Fruit fly (Drosophila melanogaster): Measurements from ENCODE around the gene Nipsnap.

Gene Nipsnap

DNA sequence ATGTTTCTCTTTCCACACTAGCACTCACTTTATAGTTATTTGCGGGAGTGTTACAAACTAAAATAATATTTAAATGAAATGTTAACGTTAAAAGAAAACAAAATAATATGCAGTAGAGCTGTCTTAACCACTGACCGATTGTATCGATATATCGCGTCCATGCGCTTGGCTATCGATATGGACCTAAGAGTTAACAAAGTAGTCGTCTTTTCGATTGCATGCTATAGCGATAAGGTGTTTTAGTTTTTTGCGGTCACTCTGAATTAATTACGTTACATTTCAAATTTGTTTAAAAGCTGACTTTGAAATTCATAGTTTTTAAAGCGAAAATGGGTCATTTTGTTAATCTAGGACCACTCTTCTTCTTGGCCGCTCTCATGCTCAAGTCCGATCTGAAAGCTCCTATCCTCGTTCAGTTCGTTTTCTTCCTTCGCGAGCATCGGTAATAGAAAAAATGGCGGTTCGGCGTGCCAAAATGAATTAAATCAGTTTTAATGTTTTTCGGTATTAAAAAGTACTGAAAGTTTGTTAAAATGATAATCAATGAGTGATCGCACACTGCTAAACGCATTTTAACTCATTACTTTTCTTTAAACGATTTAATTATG lies at the start of gene Nipsnap:
Gene Nipsnap (minus strand): TSS at position 194 of the 608 bp plus-strand sequence.
- no peak for TF ChIP-seq CG17801 (GFP tag; optimal IDR thresholded peaks at IDR 0.05; ENCODE audit: partially characterized antibody)

DNA sequence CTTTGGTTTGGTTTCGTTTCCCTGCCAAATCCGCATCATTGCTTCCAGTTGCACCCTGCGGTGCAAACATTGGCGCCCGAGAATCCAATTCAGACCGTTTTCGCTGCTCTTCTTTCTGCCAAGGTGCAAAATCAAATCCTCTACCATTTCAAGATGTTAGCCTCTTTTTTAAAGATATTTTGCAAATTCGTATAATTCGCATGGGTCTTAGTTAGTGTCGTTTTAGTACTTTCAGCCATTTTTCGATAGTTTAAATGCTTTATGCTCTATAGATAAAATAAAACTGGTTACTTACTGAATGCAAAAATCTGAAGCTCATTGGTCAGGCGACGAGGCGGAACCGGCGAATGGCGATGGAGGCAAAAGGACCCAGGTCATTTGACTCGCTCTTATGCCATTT lies 38.3 kb upstream of the Nipsnap start:
- no peak for TF ChIP-seq CG17801 (GFP tag; optimal IDR thresholded peaks at IDR 0.05; ENCODE audit: partially characterized antibody)

DNA sequence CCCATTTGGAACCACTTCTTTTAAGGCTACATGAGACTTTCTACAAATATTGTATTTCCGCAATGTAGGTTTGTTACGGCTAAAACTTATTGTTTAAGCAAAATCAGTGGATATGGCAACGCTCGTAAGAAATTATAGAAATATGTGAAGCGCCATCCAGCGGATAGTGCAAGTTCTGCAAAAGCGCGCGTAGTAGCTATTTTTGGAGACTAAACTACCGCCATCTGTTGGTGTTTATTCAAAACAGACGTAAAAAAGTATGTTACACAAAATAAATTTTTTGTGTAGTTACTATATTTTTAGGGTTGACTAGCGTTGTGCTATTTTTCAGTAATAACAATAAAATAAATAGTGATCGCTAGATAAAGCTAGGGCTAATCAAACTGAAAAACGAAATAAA lies 32.3 kb upstream of the Nipsnap start:
- no peak for TF ChIP-seq CG17801 (GFP tag; optimal IDR thresholded peaks at IDR 0.05; ENCODE audit: partially characterized antibody)

DNA sequence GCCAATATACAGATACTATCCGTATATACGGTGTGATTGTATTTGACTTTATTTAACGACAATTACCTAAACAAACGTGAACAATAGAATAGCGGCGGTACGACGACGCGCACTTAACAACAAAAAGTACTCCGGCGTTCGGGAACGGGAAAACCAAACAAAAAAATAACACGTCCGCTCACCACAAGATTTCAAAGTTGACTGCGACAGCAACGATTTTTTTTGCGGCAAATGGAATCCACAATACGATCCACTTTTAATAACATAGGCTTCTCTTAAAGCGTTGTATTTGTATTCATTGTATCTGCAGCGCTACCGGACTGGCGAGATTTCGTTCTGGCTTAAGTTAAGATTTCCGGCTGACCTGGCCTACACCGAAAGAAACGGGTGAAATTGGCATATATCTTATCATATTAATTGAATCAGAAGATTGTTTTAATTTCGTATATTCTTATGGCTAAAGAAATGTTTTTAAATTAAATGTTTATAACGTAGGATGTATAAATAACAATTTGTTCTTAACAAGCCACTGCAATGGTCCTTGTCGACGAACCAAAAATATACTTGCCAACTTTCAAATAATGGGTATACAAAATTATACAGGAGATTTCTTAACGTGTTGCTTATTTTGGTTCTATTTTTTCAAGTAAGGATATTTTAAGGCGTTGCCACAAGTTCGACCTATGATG lies 31.5 kb upstream of the Nipsnap start, which contains the start of the genes CG42353 and CG42354:
Gene CG42353 (minus strand): TSS at position 209 of the 689 bp plus-strand sequence.
Gene CG42354 (minus strand): TSS at position 209 of the 689 bp plus-strand sequence.
- TF ChIP-seq CG17801 (GFP tag; optimal IDR thresholded peaks at IDR 0.05; ENCODE audit: partially characterized antibody), result peak; percentile 83

DNA sequence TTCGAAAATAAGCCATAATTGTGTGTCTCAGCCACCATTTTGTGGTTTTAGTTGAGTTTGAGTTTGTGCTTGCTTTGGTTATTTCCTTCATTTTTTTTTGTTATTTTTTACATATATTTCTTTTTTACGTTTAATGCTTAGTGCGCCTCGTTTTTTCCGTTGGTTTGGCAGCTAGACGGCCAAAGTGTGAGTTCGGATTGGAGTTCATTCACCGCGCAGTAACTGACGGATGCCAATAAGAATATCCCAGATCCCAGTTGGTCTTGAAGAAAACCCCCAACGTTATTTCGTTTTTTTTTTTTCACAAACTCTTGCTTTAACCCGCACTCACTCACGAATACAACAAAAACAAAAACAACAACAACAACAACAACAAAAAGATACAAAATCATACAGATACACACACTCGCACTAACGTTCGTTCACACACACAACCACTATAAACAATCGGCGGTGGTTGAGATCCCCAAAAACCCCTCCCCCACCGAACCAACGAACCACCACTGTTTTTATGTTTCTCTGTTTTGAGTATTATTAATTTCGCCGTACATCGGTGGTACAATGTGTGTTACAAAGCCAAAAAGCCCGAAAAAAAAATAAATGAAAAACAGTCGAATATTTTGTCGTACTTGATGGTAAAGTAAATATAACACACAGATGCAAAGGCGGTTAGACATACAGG lies 30.8 kb upstream of the Nipsnap start:
- TF ChIP-seq CG17801 (GFP tag; optimal IDR thresholded peaks at IDR 0.05; ENCODE audit: partially characterized antibody), result no peak

DNA sequence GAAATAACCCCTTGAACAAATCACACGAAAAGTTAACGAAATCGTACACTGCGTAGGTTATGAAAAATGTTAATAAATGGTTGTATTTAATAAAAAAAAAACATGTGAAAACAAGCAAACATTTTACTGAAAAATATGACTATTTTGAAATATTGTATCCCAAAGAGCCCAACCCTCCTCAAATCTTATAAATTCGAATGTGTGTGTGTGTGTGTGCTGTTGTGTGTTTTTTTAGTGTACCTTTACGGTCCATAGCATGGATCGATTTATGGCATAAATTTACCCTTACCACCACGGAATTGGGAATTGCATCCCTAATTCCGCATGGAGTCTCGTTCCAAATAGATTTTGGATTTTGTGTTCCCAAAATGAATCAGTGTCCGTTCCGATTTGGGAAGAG lies 30.1 kb upstream of the Nipsnap start:
- no peak for TF ChIP-seq CG17801 (GFP tag; optimal IDR thresholded peaks at IDR 0.05; ENCODE audit: partially characterized antibody)

DNA sequence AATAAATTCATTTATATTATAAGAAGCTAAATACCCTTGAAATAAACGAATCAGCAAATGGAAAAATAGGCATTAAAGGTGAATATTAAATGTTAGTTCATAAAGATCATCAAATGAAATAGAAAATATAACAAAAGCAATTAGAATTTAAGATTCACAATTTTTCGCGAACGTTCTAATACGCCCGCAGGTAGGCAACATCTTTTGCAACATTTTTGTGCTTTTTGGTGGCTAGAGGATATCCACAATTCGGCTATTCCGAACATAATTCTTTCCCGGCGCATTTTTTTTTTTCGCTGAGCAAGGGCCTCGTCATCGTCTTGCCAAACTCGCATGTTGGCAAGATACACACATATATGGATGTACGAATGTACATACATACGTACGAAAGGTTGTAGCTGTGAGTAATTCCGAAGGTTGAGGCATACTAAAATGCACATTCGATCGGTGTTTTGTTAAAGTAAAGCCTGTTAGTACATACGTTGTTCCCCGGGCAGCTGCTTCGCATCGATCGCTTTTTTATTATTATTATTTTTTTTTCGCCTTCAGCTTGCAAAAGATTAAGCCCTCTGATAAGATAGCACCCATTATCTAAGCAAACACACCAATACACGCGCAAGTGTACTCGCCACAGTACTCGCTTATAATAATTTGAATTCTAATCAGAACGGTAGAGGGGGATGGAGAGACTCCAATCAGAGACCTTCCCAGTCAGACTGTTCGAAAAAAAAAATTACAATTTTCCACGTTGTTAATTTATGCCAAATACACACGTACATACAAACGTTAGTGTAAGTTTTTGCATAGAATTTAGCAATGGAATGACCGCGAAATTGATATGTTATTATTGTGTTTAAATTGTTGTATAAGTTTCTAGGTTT lies 29.2 kb upstream of the Nipsnap start:
- TF ChIP-seq CG17801 (GFP tag; optimal IDR thresholded peaks at IDR 0.05; ENCODE audit: partially characterized antibody), result no peak

DNA sequence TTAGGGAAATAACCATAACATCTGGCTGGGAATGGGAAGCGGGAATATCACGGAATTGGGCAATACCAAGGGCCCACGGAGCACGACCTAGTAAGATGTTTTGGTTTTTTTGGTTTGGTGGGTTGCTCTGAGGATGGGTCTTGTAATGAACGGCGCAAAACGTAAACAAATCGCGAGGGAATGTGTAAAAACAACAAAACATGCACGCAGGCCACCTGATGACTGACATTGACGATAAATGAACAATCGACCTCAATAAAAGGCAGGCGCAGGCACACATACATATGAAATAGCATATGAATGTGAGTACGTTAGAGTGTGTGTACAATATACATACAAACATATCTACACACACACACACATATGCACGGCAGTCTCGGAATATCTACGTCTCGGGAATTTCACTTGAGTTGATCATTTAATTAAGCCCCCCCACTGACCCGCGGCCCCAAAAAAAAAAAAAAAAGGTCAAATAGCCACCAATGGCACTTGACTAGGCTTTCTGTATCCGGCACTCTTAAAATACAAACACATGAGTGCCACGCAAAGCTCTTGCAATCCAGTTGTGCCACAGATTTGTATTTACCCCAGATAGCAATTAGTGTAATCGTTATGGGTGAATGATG lies 27.5 kb upstream of the Nipsnap start:
- no peak for TF ChIP-seq CG17801 (GFP tag; optimal IDR thresholded peaks at IDR 0.05; ENCODE audit: partially characterized antibody)

DNA sequence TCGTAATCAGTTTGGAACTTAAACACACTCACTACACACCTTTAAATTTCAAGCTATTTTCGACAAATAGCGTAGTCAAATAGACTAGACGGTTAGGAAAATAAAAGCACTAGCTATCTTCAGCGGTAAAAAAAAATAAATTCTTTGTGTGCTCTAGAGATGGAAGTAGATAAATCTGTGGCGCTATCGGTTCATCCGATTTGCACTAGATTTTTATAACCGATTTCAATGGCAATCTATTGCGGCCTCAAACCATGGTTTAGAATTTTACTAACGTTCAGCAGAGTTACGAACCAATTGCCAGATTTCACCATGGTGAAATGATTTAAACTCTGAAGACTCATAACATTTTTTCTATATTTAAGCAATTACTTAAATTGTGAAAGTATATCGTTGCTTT lies 23.1 kb upstream of the Nipsnap start:
- no peak for TF ChIP-seq CG17801 (GFP tag; optimal IDR thresholded peaks at IDR 0.05; ENCODE audit: partially characterized antibody)

DNA sequence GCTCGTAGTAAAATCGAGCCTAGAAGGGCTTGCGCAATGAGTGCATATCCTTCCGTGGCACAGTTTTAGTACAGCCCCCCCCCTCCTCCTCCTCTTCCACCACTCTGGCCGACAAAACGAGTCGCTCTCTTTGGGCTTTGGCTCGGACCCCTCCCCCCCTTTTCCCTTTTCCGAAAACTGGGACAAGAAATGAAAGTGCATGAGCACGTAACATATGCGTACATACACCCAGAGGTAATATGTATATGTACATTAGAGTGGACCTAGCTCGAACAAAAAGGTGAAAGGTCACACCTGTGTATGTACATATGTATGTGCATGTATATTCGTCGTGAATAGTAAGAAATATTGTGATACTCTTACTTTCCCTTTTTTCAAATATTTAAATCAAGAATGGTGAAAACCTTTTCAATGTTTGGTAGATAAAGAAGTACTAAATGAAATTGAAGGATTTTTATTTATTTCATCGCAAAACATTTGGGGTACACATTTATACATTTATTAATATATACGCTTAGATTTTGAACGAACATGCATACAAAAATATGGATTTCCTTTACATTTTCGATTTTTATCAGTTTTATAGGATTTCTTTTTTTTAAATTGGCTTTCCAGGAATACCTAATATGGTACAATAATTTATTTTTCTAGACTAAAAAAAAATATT lies 19.4 kb upstream of the Nipsnap start:
- TF ChIP-seq CG17801 (GFP tag; optimal IDR thresholded peaks at IDR 0.05; ENCODE audit: partially characterized antibody), result no peak

DNA sequence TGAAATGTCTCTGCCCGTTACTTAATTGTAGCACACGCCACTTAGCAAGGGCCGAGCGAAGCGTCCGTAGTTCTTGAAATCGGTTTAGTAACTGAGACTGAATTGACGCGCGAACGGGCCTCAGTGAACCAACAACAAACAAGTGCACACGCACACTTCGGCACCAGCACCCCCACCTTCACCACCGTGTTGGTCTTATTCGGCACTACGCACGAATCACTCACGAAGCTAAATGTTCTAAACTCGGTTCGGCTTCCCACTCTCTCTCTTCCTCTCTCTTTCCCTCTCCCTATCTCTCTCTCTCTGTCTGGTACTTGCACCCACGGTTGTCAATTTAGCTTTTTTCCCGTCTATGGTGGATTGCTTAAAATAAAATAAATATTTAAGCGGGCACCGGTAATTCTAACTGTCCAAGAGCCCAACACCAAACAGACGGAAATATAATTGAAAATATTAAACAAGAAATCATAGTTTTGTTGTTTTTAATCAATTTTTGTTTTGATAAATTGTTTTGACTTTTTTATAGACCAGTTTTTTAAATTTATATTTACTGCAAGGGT lies 18.1 kb upstream of the Nipsnap start, which contains the start of gene Tob:
Gene Tob (minus strand): TSS at position 65 of the 560 bp plus-strand sequence.
- peak; percentile 73 for TF ChIP-seq CG17801 (GFP tag; optimal IDR thresholded peaks at IDR 0.05; ENCODE audit: partially characterized antibody)

DNA sequence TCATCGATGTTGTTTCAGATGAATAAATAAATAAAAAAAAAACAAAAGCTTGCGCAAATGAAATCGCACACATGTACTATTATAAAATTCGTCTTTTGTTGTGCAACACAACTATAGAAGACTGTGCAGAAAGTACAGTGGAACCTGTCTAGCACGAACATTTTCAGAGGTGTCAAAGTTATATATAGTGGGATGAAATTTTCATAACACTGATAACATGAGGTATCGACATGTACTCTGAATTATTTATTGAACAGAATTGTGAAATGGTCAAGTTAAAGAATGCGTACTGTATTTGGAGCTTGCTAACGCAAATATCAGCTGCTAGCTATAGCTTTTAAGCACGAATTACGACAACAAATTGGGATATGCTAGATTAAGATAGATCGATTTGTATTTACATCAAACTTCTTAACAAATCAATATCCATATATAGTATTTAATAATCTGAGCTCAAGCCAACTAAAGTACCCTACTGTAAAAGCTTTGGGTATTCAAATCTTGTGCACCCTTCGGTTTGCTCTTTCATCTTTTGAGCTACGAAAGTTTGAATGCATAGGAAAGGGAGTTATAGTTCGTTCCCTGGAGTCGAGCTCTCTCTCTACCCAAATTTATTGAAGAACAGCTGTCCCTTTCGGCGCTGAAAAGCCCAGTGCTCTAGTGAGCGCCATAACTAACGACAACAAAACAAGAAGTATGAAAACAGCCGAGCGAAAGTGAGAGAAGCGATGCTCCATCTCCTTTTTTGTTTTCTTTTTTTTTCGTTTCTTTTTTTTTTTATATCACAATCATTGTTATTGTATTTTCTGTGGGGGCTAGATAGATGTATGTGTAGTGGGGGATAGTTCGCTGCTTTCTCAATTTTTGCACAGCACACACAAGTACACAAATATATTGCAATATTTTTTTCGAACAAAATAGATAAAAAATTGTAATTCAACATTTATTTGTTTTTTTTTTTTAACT lies 17.1 kb upstream of the Nipsnap start:
- peak; percentile 96 for TF ChIP-seq CG17801 (GFP tag; optimal IDR thresholded peaks at IDR 0.05; ENCODE audit: partially characterized antibody)
